Fruit fly (Drosophila melanogaster) whole organism, embryonic: ENCODE measurements around the gene CG6733.
A peak's percentile ranks its signal among the peaks of the same experiment; 100 is the strongest.

Experiments used
- B-H2 ChIP-seq: fragments of 200-800 bp; sonication (Bioruptor generic); optimal IDR thresholded peaks from 2 replicates; lab custom pipeline; 2018; ENCODE audit warnings: missing biosample characterization, mild to moderate bottlenecking, missing genetic modification characterization
- Blimp-1 ChIP-seq: fragments of 200-800 bp; sonication (Bioruptor generic); optimal IDR thresholded peaks from 3 replicates; lab custom pipeline; 2018; ENCODE audit warnings: missing biosample characterization, missing genetic modification characterization, mild to moderate bottlenecking, moderate library complexity, missing genetic modification reagents
- CG1024 ChIP-seq: fragments of 200-800 bp; sonication (Bioruptor generic); IDR thresholded peaks from 2 replicates; pipeline ENCODE4 v1.3.6; 2022; ENCODE audit warnings: missing biosample characterization, missing genetic modification characterization
- CG10654 ChIP-seq: fragments of 200-800 bp; sonication (Bioruptor generic); optimal IDR thresholded peaks from 2 replicates; lab custom pipeline; 2016; ENCODE audit warnings: missing biosample characterization, missing genetic modification characterization
- CG10959 ChIP-seq: fragments of 200-800 bp; sonication (Bioruptor generic); IDR thresholded peaks from 2 replicates; pipeline ENCODE4 v1.3.6; 2022; ENCODE audit warnings: missing biosample characterization, missing genetic modification characterization
- CG11695 ChIP-seq: fragments of 200-800 bp; sonication (Bioruptor generic); IDR thresholded peaks from 3 replicates; pipeline ENCODE4 v1.3.6; 2022; ENCODE audit warnings: missing biosample characterization, missing genetic modification characterization
- CG13624 ChIP-seq: fragments of 200-800 bp; sonication (Bioruptor generic); optimal IDR thresholded peaks from 2 replicates; lab custom pipeline; 2016; ENCODE audit warnings: missing biosample characterization, missing genetic modification characterization
- CG16779 ChIP-seq: fragments of 200-800 bp; sonication (Bioruptor generic); IDR thresholded peaks from 2 replicates; pipeline ENCODE4 v1.3.6; 2022; ENCODE audit warnings: missing biosample characterization, missing genetic modification characterization
- CG17802 ChIP-seq: fragments of 200-800 bp; sonication (Bioruptor generic); optimal IDR thresholded peaks from 2 replicates; lab custom pipeline; 2018; ENCODE audit warnings: missing biosample characterization, mild to moderate bottlenecking, missing genetic modification characterization, moderate library complexity
- CG2202 ChIP-seq: fragments of 200-800 bp; sonication (Bioruptor generic); optimal IDR thresholded peaks from 2 replicates; lab custom pipeline; 2018; ENCODE audit warnings: missing biosample characterization, mild to moderate bottlenecking, missing genetic modification characterization
- CG2889 ChIP-seq: fragments of 200-800 bp; sonication (Bioruptor generic); IDR thresholded peaks from 3 replicates; pipeline ENCODE4 v1.3.6; 2022; ENCODE audit warnings: missing biosample characterization, missing genetic modification characterization
- CG3407 ChIP-seq: fragments of 200-800 bp; sonication (Bioruptor generic); optimal IDR thresholded peaks from 2 replicates; lab custom pipeline; 2018; ENCODE audit warnings: missing biosample characterization, mild to moderate bottlenecking, missing genetic modification characterization
- CG6175 ChIP-seq: fragments of 200-800 bp; sonication (Bioruptor generic); IDR thresholded peaks from 3 replicates; pipeline ENCODE4 v1.3.6; 2022; ENCODE audit warnings: missing biosample characterization, missing genetic modification characterization
- CG6813 ChIP-seq: fragments of 200-800 bp; sonication (Bioruptor generic); optimal IDR thresholded peaks from 2 replicates; lab custom pipeline; 2017; ENCODE audit warnings: missing biosample characterization, missing genetic modification characterization, mild to moderate bottlenecking, moderate library complexity, missing genetic modification reagents
- CG7786 ChIP-seq: fragments of 200-800 bp; sonication (Bioruptor generic); optimal IDR thresholded peaks from 2 replicates; lab custom pipeline; 2016; ENCODE audit warnings: missing biosample characterization, missing genetic modification characterization
- D ChIP-seq, 2 experiments: fragments of 200-800 bp in 1 of 2; fragments of >200 bp in 1 of 2; sonication (Bioruptor generic) in 1 of 2; optimal IDR thresholded peaks; 2 replicates in 1 of 2; 3 replicates in 1 of 2; lab custom pipeline; 2017; ENCODE audit warnings: mild to moderate bottlenecking in 1 of 2, missing biosample characterization in 1 of 2, missing genetic modification characterization in 1 of 2, missing genetic modification reagents in 1 of 2
- Doc2 ChIP-seq: fragments of 200-800 bp; sonication (Bioruptor generic); IDR thresholded peaks from 2 replicates; pipeline ENCODE4 v1.3.6; 2022; ENCODE audit warnings: missing biosample characterization, missing genetic modification characterization
- HHEX ChIP-seq: fragments of 200-800 bp; sonication (Bioruptor generic); optimal IDR thresholded peaks from 3 replicates; lab custom pipeline; 2017; ENCODE audit warnings: missing biosample characterization, mild to moderate bottlenecking, missing genetic modification characterization, missing genetic modification reagents
- Hand ChIP-seq: fragments of 200-800 bp; sonication (Bioruptor generic); optimal IDR thresholded peaks from 2 replicates; lab custom pipeline; 2017; ENCODE audit warnings: mild to moderate bottlenecking, missing biosample characterization, missing genetic modification reagents, missing genetic modification characterization
- Hey ChIP-seq: fragments of 200-800 bp; sonication (Bioruptor generic); optimal IDR thresholded peaks from 3 replicates; lab custom pipeline; 2018; ENCODE audit warnings: missing biosample characterization, mild to moderate bottlenecking, missing genetic modification characterization
- Jarid2 ChIP-seq: fragments of 200-800 bp; sonication (Bioruptor generic); optimal IDR thresholded peaks from 3 replicates; lab custom pipeline; 2017; ENCODE audit warnings: mild to moderate bottlenecking, missing biosample characterization, missing genetic modification reagents, missing genetic modification characterization
- Mrtf ChIP-seq: fragments of 200-800 bp; sonication (Bioruptor generic); IDR thresholded peaks from 3 replicates; pipeline ENCODE4 v1.3.6; 2022; ENCODE audit warnings: missing biosample characterization, missing genetic modification characterization
- NC2α ChIP-seq: fragments of 200-800 bp; sonication (Bioruptor generic); optimal IDR thresholded peaks from 2 replicates; lab custom pipeline; 2016; ENCODE audit warnings: missing biosample characterization, missing genetic modification characterization
- Rx ChIP-seq: fragments of 200-800 bp; sonication (Bioruptor generic); IDR thresholded peaks from 2 replicates; pipeline ENCODE4 v1.3.6; 2022; ENCODE audit warnings: missing biosample characterization, missing genetic modification characterization
- Trl ChIP-seq, 3 experiments: fragments of >200 bp in 2 of 3; fragments of 200-800 bp in 1 of 3; sonication (Bioruptor generic) in 1 of 3; optimal IDR thresholded peaks; 2 replicates in 1 of 3; 3 replicates in 2 of 3; lab custom pipeline; 2016 to 2017; ENCODE audit warnings: missing biosample characterization in 1 of 3, missing genetic modification characterization in 1 of 3
- Usf ChIP-seq: fragments of 200-800 bp; sonication (Bioruptor generic); optimal IDR thresholded peaks from 2 replicates; lab custom pipeline; 2017; ENCODE audit warnings: missing genotype, missing biosample characterization, missing genetic modification characterization
- ara ChIP-seq: fragments of 200-800 bp; sonication (Bioruptor generic); IDR thresholded peaks from 2 replicates; pipeline ENCODE4 v1.3.6; 2022; ENCODE audit warnings: missing biosample characterization, missing genetic modification characterization
- disco-r ChIP-seq: fragments of 200-800 bp; sonication (Bioruptor generic); optimal IDR thresholded peaks from 2 replicates; lab custom pipeline; 2016; ENCODE audit warnings: missing biosample characterization, missing genetic modification characterization
- dmrt99B ChIP-seq: fragments of 200-800 bp; sonication (Bioruptor generic); optimal IDR thresholded peaks from 2 replicates; lab custom pipeline; 2018; ENCODE audit warnings: missing biosample characterization, mild to moderate bottlenecking, missing genetic modification characterization, moderate library complexity
- fru ChIP-seq: fragments of >200 bp; optimal IDR thresholded peaks from 2 replicates; lab custom pipeline; 2017
- gcm2 ChIP-seq: fragments of 200-800 bp; sonication (Bioruptor generic); optimal IDR thresholded peaks from 2 replicates; lab custom pipeline; 2016; ENCODE audit warnings: missing biosample characterization, missing genetic modification characterization
- hkb ChIP-seq, 2 experiments: fragments of 200-800 bp in 1 of 2; fragments of >200 bp in 1 of 2; sonication (Bioruptor generic) in 1 of 2; IDR thresholded peaks in 1 of 2; optimal IDR thresholded peaks in 1 of 2; 2 replicates each; pipeline versions ENCODE4 v1.3.6 to Lab custom; 2017 to 2022; ENCODE audit warnings: missing biosample characterization in 1 of 2, missing genetic modification characterization in 1 of 2
- ind ChIP-seq: fragments of 200-800 bp; sonication (Bioruptor generic); optimal IDR thresholded peaks from 3 replicates; lab custom pipeline; 2016; ENCODE audit warnings: missing biosample characterization, missing genetic modification characterization
- inv ChIP-seq: fragments of 200-800 bp; sonication (Bioruptor generic); IDR thresholded peaks from 2 replicates; pipeline ENCODE4 v1.3.6; 2022; ENCODE audit warnings: missing biosample characterization, missing genetic modification characterization; ENCODE audit not compliant: partially characterized antibody
- kah ChIP-seq: fragments of 200-800 bp; sonication (Bioruptor generic); optimal IDR thresholded peaks from 2 replicates; lab custom pipeline; 2018; ENCODE audit warnings: missing biosample characterization, mild to moderate bottlenecking, missing genetic modification characterization
- lilli ChIP-seq: fragments of 200-800 bp; sonication (Bioruptor generic); optimal IDR thresholded peaks from 3 replicates; lab custom pipeline; 2016; ENCODE audit warnings: missing biosample characterization, missing genetic modification characterization
- maf-S ChIP-seq: fragments of 200-800 bp; sonication (Bioruptor generic); optimal IDR thresholded peaks from 2 replicates; lab custom pipeline; 2016; ENCODE audit warnings: missing biosample characterization, missing genetic modification characterization
- oc ChIP-seq: fragments of 200-800 bp; sonication (Bioruptor generic); optimal IDR thresholded peaks from 2 replicates; lab custom pipeline; 2018; ENCODE audit warnings: missing biosample characterization, mild to moderate bottlenecking, missing genetic modification characterization, moderate library complexity
- pho ChIP-seq: fragments of 200-800 bp; sonication (Bioruptor generic); optimal IDR thresholded peaks from 2 replicates; lab custom pipeline; 2016; ENCODE audit warnings: missing biosample characterization, missing genetic modification characterization
- prd ChIP-seq, 3 experiments: fragments of >200 bp in 2 of 3; fragments of 200-800 bp in 1 of 3; sonication (Bioruptor generic) in 1 of 3; optimal IDR thresholded peaks in 2 of 3; IDR thresholded peaks in 1 of 3; 2 replicates in 2 of 3; 3 replicates in 1 of 3; pipeline versions ENCODE4 v1.3.6 to Lab custom; 2017 to 2022; ENCODE audit warnings: missing biosample characterization in 1 of 3, missing genetic modification characterization in 1 of 3
- pum ChIP-seq: fragments of 200-800 bp; sonication (Bioruptor generic); optimal IDR thresholded peaks from 2 replicates; lab custom pipeline; 2016; ENCODE audit warnings: missing biosample characterization, missing genetic modification characterization
- sc ChIP-seq, 3 experiments: fragments of >200 bp in 2 of 3; fragments of 200-800 bp in 1 of 3; sonication (Bioruptor generic) in 1 of 3; optimal IDR thresholded peaks; 2 replicates in 2 of 3; 3 replicates in 1 of 3; lab custom pipeline; 2017; ENCODE audit warnings: mild to moderate bottlenecking in 1 of 3, missing biosample characterization in 1 of 3, missing genetic modification characterization in 1 of 3, missing genetic modification reagents in 1 of 3
- scrt ChIP-seq: fragments of 200-800 bp; sonication (Bioruptor generic); optimal IDR thresholded peaks from 2 replicates; lab custom pipeline; 2018; ENCODE audit warnings: missing biosample characterization, mild to moderate bottlenecking, missing genetic modification characterization, moderate library complexity
- sqz ChIP-seq: fragments of 200-800 bp; sonication (Bioruptor generic); optimal IDR thresholded peaks from 3 replicates; lab custom pipeline; 2018; ENCODE audit warnings: missing biosample characterization, mild to moderate bottlenecking, missing genetic modification characterization
- unpg ChIP-seq: fragments of 200-800 bp; sonication (Bioruptor generic); optimal IDR thresholded peaks from 3 replicates; lab custom pipeline; 2018; ENCODE audit warnings: missing biosample characterization, mild to moderate bottlenecking, missing genetic modification characterization, moderate library complexity
- zfh1 ChIP-seq: fragments of 200-800 bp; sonication (Bioruptor generic); IDR thresholded peaks from 3 replicates; pipeline ENCODE4 v1.3.6; 2022; ENCODE audit warnings: missing biosample characterization, missing genetic modification characterization

CG6733 gene

DNA sequence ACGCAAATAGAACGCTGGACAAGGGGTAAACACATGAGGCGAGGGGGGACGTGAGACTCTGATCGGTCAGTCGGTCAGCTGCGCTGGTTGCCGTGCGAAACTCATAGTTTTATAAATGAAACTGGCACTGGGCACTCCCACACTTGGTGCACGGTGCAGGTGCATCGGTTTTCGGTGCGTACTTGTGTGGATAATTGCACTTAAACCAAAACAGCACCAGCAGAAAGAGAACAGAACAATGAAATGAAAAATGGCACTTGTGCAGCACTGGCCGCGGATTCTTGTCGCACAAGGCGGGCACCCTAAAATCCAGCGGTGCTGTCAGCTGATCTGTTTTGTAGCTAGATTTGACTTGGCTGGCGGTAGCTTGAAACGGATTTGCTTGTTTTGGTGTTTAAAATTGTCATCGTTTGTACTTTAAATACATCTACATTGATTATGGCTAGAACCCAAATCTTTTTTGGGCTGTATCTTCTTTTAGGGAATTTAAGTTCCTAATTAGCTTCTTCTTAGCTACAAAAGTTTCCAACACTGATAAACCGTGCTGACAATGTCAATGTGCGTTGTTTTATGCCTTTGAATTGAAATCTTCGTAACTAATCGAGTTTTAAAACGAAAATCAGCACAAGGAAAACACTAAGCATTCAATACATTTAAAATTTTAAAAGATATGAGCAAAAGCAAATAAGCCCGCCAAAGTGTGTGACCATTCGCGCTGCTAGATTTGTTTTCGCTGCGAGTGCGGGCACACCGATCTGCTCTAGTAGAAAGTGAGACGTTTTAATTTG, 20.3 kb downstream of the CG6733 start, which contains the start of the genes Rassf and CenB1A (continued):
- peak; percentile 11; the same call in 1 of the 2 replicates for TF ChIP-seq ara (GFP tag; lab: Robert Waterston, UW)
- peak; percentile 48 for TF ChIP-seq pum (GFP tag; lab: Kevin White, UChicago)
- TF ChIP-seq pho: peak; percentile 57
- no peak for TF ChIP-seq unpg (GFP tag; lab: Kevin White, UChicago)
- TF ChIP-seq CG13624: peak; percentile 64
- no peak for TF ChIP-seq sqz (GFP tag; lab: Kevin White, UChicago)
- TF ChIP-seq CG11695 (GFP tag; lab: Robert Waterston, UW): no peak
- peak; percentile 60; the same call in 1 of the 3 replicates for TF ChIP-seq Mrtf (GFP tag; lab: Robert Waterston, UW)
- peak; percentile 73 for TF ChIP-seq hkb (optimal IDR thresholded peaks at IDR 0.05; lab: Kevin White, UChicago)
- no peak; the same call in 1 of the 2 replicates for TF ChIP-seq hkb (GFP tag; IDR thresholded peaks at IDR 0.05; lab: Robert Waterston, UW)
- TF ChIP-seq CG3407 (GFP tag; lab: Kevin White, UChicago): no peak
- TF ChIP-seq sc (optimal IDR thresholded peaks at IDR 0.05; lab: Kevin White, UChicago): no peak
- TF ChIP-seq sc (GFP tag; optimal IDR thresholded peaks at IDR 0.05; lab: Kevin White, UChicago): no peak
- TF ChIP-seq CG1024 (GFP tag; lab: Robert Waterston, UW): 0 out of 2 replicates have a peak, but pooled peaks have one; percentile 31
- TF ChIP-seq B-H2 (GFP tag; lab: Kevin White, UChicago): no peak
- TF ChIP-seq Jarid2 (GFP tag; lab: Kevin White, UChicago): no peak
- no peak for TF ChIP-seq HHEX (GFP tag; lab: Kevin White, UChicago)
- TF ChIP-seq CG10959 (GFP tag; lab: Robert Waterston, UW): no peak
- TF ChIP-seq CG16779: no peak
- TF ChIP-seq inv (GFP tag; lab: Robert Waterston, UW): 0 out of 2 replicates have a peak, but pooled peaks have one; percentile 17
- TF ChIP-seq CG6175: no peak
- TF ChIP-seq Usf: no peak
- no peak for TF ChIP-seq Hey
- no peak for TF ChIP-seq CG2202 (tag; lab: Kevin White, UChicago)
- no peak for TF ChIP-seq CG6813 (GFP tag; lab: Kevin White, UChicago)
- peak; percentile 65 for TF ChIP-seq maf-S (GFP tag; lab: Kevin White, UChicago)
- no peak for TF ChIP-seq D (optimal IDR thresholded peaks at IDR 0.05; lab: Kevin White, UChicago)
- TF ChIP-seq D (GFP tag; optimal IDR thresholded peaks at IDR 0.05; lab: Kevin White, UChicago): peak; percentile 24
- no peak for TF ChIP-seq Doc2 (GFP tag; lab: Robert Waterston, UW)
- TF ChIP-seq NC2α: peak; percentile 28
- no peak for TF ChIP-seq disco-r (GFP tag; lab: Kevin White, UChicago)
- TF ChIP-seq Blimp-1: no peak
- TF ChIP-seq scrt (GFP tag; lab: Kevin White, UChicago): no peak
- TF ChIP-seq zfh1 (GFP tag; lab: Robert Waterston, UW): peak; percentile 59; the same call in 1 of the 3 replicates
- peak; percentile 9 for TF ChIP-seq CG17802 (tag; lab: Kevin White, UChicago)
- no peak for TF ChIP-seq kah
- peak; percentile 29 for TF ChIP-seq CG7786
- TF ChIP-seq prd (optimal IDR thresholded peaks at IDR 0.05; lab: Kevin White, UChicago): no peak
- TF ChIP-seq prd (GFP tag; IDR thresholded peaks at IDR 0.05; lab: Robert Waterston, UW): peak; percentile 53; the same call in 2 of the 3 replicates
- TF ChIP-seq Hand (GFP tag; lab: Kevin White, UChicago): no peak
- TF ChIP-seq oc (tag; lab: Kevin White, UChicago): no peak
- peak; percentile 9; the same call in 1 of the 3 replicates for TF ChIP-seq CG2889 (GFP tag; lab: Robert Waterston, UW)
- peak; percentile 16 for TF ChIP-seq CG10654 (GFP tag; lab: Kevin White, UChicago)
- TF ChIP-seq lilli (GFP tag; lab: Kevin White, UChicago): peak; percentile 55
- TF ChIP-seq gcm2: no peak
- TF ChIP-seq Rx (GFP tag; lab: Robert Waterston, UW): no peak
- no peak for TF ChIP-seq fru (lab: Kevin White, UChicago)
- no peak for TF ChIP-seq dmrt99B
- peak; percentile 45 for TF ChIP-seq ind (GFP tag; lab: Kevin White, UChicago)
- TF ChIP-seq Trl (optimal IDR thresholded peaks at IDR 0.05; lab: Kevin White, UChicago): peak in 1 of 2 experiments; percentile 12
- TF ChIP-seq Trl (GFP tag; optimal IDR thresholded peaks at IDR 0.05; lab: Kevin White, UChicago): peak; percentile 50
